Fruit fly (Drosophila melanogaster) whole organism, embryonic: ENCODE results near the gene Acp36DE.

Experiments used
- ATbp ChIP-seq: fragments of 200-800 bp; sonication (Bioruptor generic); optimal IDR thresholded peaks from 2 replicates; lab custom pipeline; 2017; ENCODE audit warnings: missing biosample characterization, mild to moderate bottlenecking, missing genetic modification characterization, missing genetic modification reagents
- Asciz ChIP-seq: fragments of 200-800 bp; sonication (Bioruptor generic); optimal IDR thresholded peaks from 2 replicates; lab custom pipeline; 2017; ENCODE audit warnings: missing biosample characterization, mild to moderate bottlenecking, missing genetic modification characterization, missing genetic modification reagents
- CG10274 ChIP-seq: fragments of 200-800 bp; sonication (Bioruptor generic); optimal IDR thresholded peaks from 3 replicates; lab custom pipeline; 2017; ENCODE audit warnings: missing biosample characterization, mild to moderate bottlenecking, missing genetic modification characterization
- CG10431 ChIP-seq: fragments of 200-800 bp; sonication (Bioruptor generic); optimal IDR thresholded peaks from 3 replicates; lab custom pipeline; 2018; ENCODE audit warnings: missing biosample characterization, mild to moderate bottlenecking, missing genetic modification characterization
- CG12219 ChIP-seq: fragments of 200-800 bp; sonication (Bioruptor generic); optimal IDR thresholded peaks from 3 replicates; lab custom pipeline; 2018; ENCODE audit warnings: missing biosample characterization, mild to moderate bottlenecking, missing genetic modification characterization
- CG12769 ChIP-seq: fragments of 200-800 bp; sonication (Bioruptor generic); optimal IDR thresholded peaks from 2 replicates; lab custom pipeline; 2019; ENCODE audit warnings: missing biosample characterization, mild to moderate bottlenecking, missing genetic modification characterization, moderate library complexity
- CG17359 ChIP-seq: fragments of 200-800 bp; sonication (Bioruptor generic); optimal IDR thresholded peaks from 3 replicates; lab custom pipeline; 2018; ENCODE audit warnings: missing biosample characterization, mild to moderate bottlenecking, missing genetic modification characterization, moderate library complexity
- CG2678 ChIP-seq: fragments of 200-800 bp; sonication (Bioruptor generic); optimal IDR thresholded peaks from 3 replicates; lab custom pipeline; 2019; ENCODE audit warnings: missing biosample characterization, mild to moderate bottlenecking, missing genetic modification characterization, moderate library complexity
- CG2712 ChIP-seq: fragments of 200-800 bp; optimal IDR thresholded peaks from 3 replicates; lab custom pipeline; 2019; ENCODE audit warnings: missing biosample characterization, mild to moderate bottlenecking, missing genetic modification characterization, moderate library complexity
- CG31441 ChIP-seq: fragments of 200-800 bp; sonication (Bioruptor generic); IDR thresholded peaks from 2 replicates; pipeline ENCODE4 v1.3.6; 2022; ENCODE audit warnings: missing biosample characterization, missing genetic modification characterization
- CG3281 ChIP-seq: fragments of 200-800 bp; sonication (Bioruptor generic); optimal IDR thresholded peaks from 3 replicates; lab custom pipeline; 2017; ENCODE audit warnings: missing biosample characterization, mild to moderate bottlenecking, missing genetic modification characterization
- CG3995 ChIP-seq: fragments of 200-800 bp; sonication (Bioruptor generic); optimal IDR thresholded peaks from 3 replicates; lab custom pipeline; 2016; ENCODE audit warnings: missing biosample characterization, missing genetic modification characterization
- CG4820 ChIP-seq: fragments of 200-800 bp; sonication (Bioruptor generic); optimal IDR thresholded peaks from 3 replicates; lab custom pipeline; 2016; ENCODE audit warnings: missing biosample characterization, missing genetic modification characterization
- CG6813 ChIP-seq: fragments of 200-800 bp; sonication (Bioruptor generic); optimal IDR thresholded peaks from 2 replicates; lab custom pipeline; 2017; ENCODE audit warnings: missing biosample characterization, missing genetic modification characterization, mild to moderate bottlenecking, moderate library complexity, missing genetic modification reagents
- CG8089 ChIP-seq: fragments of 200-800 bp; sonication (Bioruptor generic); optimal IDR thresholded peaks from 3 replicates; lab custom pipeline; 2016; ENCODE audit warnings: missing biosample characterization, missing genetic modification characterization
- CG9817 ChIP-seq: fragments of 200-800 bp; sonication (Bioruptor generic); optimal IDR thresholded peaks from 2 replicates; lab custom pipeline; 2018; ENCODE audit warnings: missing biosample characterization, mild to moderate bottlenecking, missing genetic modification characterization, moderate library complexity
- CoRest ChIP-seq: fragments of 200-800 bp; sonication (Bioruptor generic); optimal IDR thresholded peaks from 3 replicates; lab custom pipeline; 2018; ENCODE audit warnings: missing biosample characterization, mild to moderate bottlenecking, missing genetic modification characterization, moderate library complexity
- Drgx ChIP-seq: fragments of 200-800 bp; sonication (Bioruptor generic); IDR thresholded peaks from 2 replicates; pipeline ENCODE4 v1.3.6; 2022; ENCODE audit warnings: missing biosample characterization, missing genetic modification characterization
- Hmr ChIP-seq: fragments of 200-800 bp; sonication (Bioruptor generic); optimal IDR thresholded peaks from 3 replicates; lab custom pipeline; 2017; ENCODE audit warnings: mild to moderate bottlenecking, missing biosample characterization, missing genetic modification reagents, missing genetic modification characterization
- Hmx ChIP-seq: fragments of 200-800 bp; sonication (Bioruptor generic); optimal IDR thresholded peaks from 2 replicates; lab custom pipeline; 2016; ENCODE audit warnings: missing biosample characterization, missing genetic modification characterization
- Med ChIP-seq: fragments of 200-800 bp; sonication (Bioruptor generic); peaks from one replicate; lab custom pipeline; 2016; ENCODE audit warnings: missing biosample characterization, missing genetic modification characterization, mild to moderate bottlenecking, inconsistent platforms, moderate library complexity
- Pdp1 ChIP-seq, 2 experiments: fragments of 200-800 bp; sonication (Bioruptor generic); optimal IDR thresholded peaks; 3 replicates each; lab custom pipeline; 2016; ENCODE audit warnings: missing biosample characterization in 2 of 2, missing genetic modification characterization in 2 of 2, mild to moderate bottlenecking in 1 of 2, moderate library complexity in 1 of 2
- Trl ChIP-seq, 3 experiments: fragments of >200 bp in 2 of 3; fragments of 200-800 bp in 1 of 3; sonication (Bioruptor generic) in 1 of 3; optimal IDR thresholded peaks; 2 replicates in 1 of 3; 3 replicates in 2 of 3; lab custom pipeline; 2016 to 2017; ENCODE audit warnings: missing biosample characterization in 1 of 3, missing genetic modification characterization in 1 of 3
- ci ChIP-seq: fragments of 200-800 bp; sonication (Bioruptor generic); IDR thresholded peaks from 3 replicates; pipeline ENCODE4 v1.3.6; 2022; ENCODE audit warnings: missing biosample characterization, missing genetic modification characterization
- crol ChIP-seq: fragments of 200-800 bp; sonication (Bioruptor generic); IDR thresholded peaks from 2 replicates; pipeline ENCODE4 v1.3.6; 2022; ENCODE audit warnings: missing biosample characterization, missing genetic modification characterization
- ewg ChIP-seq: fragments of 200-800 bp; sonication (Bioruptor generic); optimal IDR thresholded peaks from 3 replicates; lab custom pipeline; 2017; ENCODE audit warnings: mild to moderate bottlenecking, missing biosample characterization, missing genetic modification reagents, missing genetic modification characterization
- fd64A ChIP-seq: fragments of 200-800 bp; sonication (Bioruptor generic); optimal IDR thresholded peaks from 3 replicates; lab custom pipeline; 2018; ENCODE audit warnings: missing biosample characterization, mild to moderate bottlenecking, missing genetic modification characterization
- ham ChIP-seq: fragments of 200-800 bp; sonication (Bioruptor generic); IDR thresholded peaks from 2 replicates; pipeline ENCODE4 v1.3.6; 2022; ENCODE audit warnings: missing biosample characterization, missing genetic modification characterization
- ind ChIP-seq: fragments of 200-800 bp; sonication (Bioruptor generic); optimal IDR thresholded peaks from 3 replicates; lab custom pipeline; 2016; ENCODE audit warnings: missing biosample characterization, missing genetic modification characterization
- ken ChIP-seq: fragments of 200-800 bp; sonication (Bioruptor generic); IDR thresholded peaks from 3 replicates; pipeline ENCODE4 v1.3.6; 2022; ENCODE audit warnings: missing biosample characterization, missing genetic modification characterization
- klu ChIP-seq: fragments of 200-800 bp; sonication (Bioruptor generic); IDR thresholded peaks from 2 replicates; pipeline ENCODE4 v1.3.6; 2022; ENCODE audit warnings: missing biosample characterization, missing genetic modification characterization
- lab ChIP-seq: fragments of 200-800 bp; sonication (Bioruptor generic); optimal IDR thresholded peaks from 3 replicates; lab custom pipeline; 2017; ENCODE audit warnings: missing biosample characterization, missing genetic modification characterization, mild to moderate bottlenecking, moderate library complexity, missing genetic modification reagents
- lbe ChIP-seq: fragments of 200-800 bp; sonication (Bioruptor generic); optimal IDR thresholded peaks from 2 replicates; lab custom pipeline; 2016; ENCODE audit warnings: missing biosample characterization, mild to moderate bottlenecking, missing genetic modification characterization
- lov ChIP-seq, 2 experiments: fragments of 200-800 bp in 1 of 2; fragments of >200 bp in 1 of 2; sonication (Bioruptor generic) in 1 of 2; IDR thresholded peaks in 1 of 2; optimal IDR thresholded peaks in 1 of 2; 2 replicates in 1 of 2; 3 replicates in 1 of 2; pipeline versions ENCODE4 v1.3.6 to Lab custom; 2017 to 2022; ENCODE audit warnings: missing biosample characterization in 1 of 2, missing genetic modification characterization in 1 of 2
- nerfin-1 ChIP-seq: fragments of 200-800 bp; sonication (Bioruptor generic); optimal IDR thresholded peaks from 3 replicates; lab custom pipeline; 2019; ENCODE audit warnings: missing biosample characterization, mild to moderate bottlenecking, missing genetic modification characterization, moderate library complexity
- nom ChIP-seq: fragments of 200-800 bp; sonication (Bioruptor generic); optimal IDR thresholded peaks from 2 replicates; lab custom pipeline; 2017; ENCODE audit warnings: missing biosample characterization, missing genetic modification characterization, mild to moderate bottlenecking, moderate library complexity, missing genetic modification reagents
- oc ChIP-seq: fragments of 200-800 bp; sonication (Bioruptor generic); optimal IDR thresholded peaks from 2 replicates; lab custom pipeline; 2018; ENCODE audit warnings: missing biosample characterization, mild to moderate bottlenecking, missing genetic modification characterization, moderate library complexity
- salm ChIP-seq: fragments of 200-800 bp; sonication (Bioruptor generic); optimal IDR thresholded peaks from 2 replicates; lab custom pipeline; 2018; ENCODE audit warnings: missing biosample characterization, mild to moderate bottlenecking, missing genetic modification characterization
- sc ChIP-seq, 3 experiments: fragments of >200 bp in 2 of 3; fragments of 200-800 bp in 1 of 3; sonication (Bioruptor generic) in 1 of 3; optimal IDR thresholded peaks; 2 replicates in 2 of 3; 3 replicates in 1 of 3; lab custom pipeline; 2017; ENCODE audit warnings: mild to moderate bottlenecking in 1 of 3, missing biosample characterization in 1 of 3, missing genetic modification characterization in 1 of 3, missing genetic modification reagents in 1 of 3
- sens ChIP-seq: fragments of 200-800 bp; sonication (Bioruptor generic); peaks from one replicate; lab custom pipeline; 2016; ENCODE audit warnings: missing biosample characterization, missing genetic modification characterization
- sqz ChIP-seq: fragments of 200-800 bp; sonication (Bioruptor generic); optimal IDR thresholded peaks from 3 replicates; lab custom pipeline; 2018; ENCODE audit warnings: missing biosample characterization, mild to moderate bottlenecking, missing genetic modification characterization
- sug ChIP-seq: fragments of 200-800 bp; optimal IDR thresholded peaks from 2 replicates; lab custom pipeline; 2019; ENCODE audit warnings: missing biosample characterization, mild to moderate bottlenecking, missing genetic modification characterization, moderate library complexity
- unpg ChIP-seq: fragments of 200-800 bp; sonication (Bioruptor generic); optimal IDR thresholded peaks from 3 replicates; lab custom pipeline; 2018; ENCODE audit warnings: missing biosample characterization, mild to moderate bottlenecking, missing genetic modification characterization, moderate library complexity
- vvl ChIP-seq: fragments of 200-800 bp; sonication (Bioruptor generic); IDR thresholded peaks from 2 replicates; pipeline ENCODE4 v1.3.6; 2022; ENCODE audit warnings: missing biosample characterization, missing genetic modification characterization
- wdn ChIP-seq: fragments of 200-800 bp; sonication (Bioruptor generic); IDR thresholded peaks from 2 replicates; pipeline ENCODE4 v1.3.6; 2022; ENCODE audit warnings: missing biosample characterization, missing genetic modification characterization
- zen2 ChIP-seq: fragments of 200-800 bp; sonication (Bioruptor generic); IDR thresholded peaks from 3 replicates; pipeline ENCODE4 v1.3.6; 2022; ENCODE audit warnings: missing biosample characterization, missing genetic modification characterization; ENCODE audit not compliant: partially characterized antibody

Acp36DE gene

dm6 chr2L:18328737-18329136, 30.1 kb downstream of the Acp36DE start (continued):
- no peak for TF ChIP-seq ewg (GFP tag; lab: Kevin White, UChicago)
- TF ChIP-seq sc (optimal IDR thresholded peaks at IDR 0.05; lab: Kevin White, UChicago) = no peak
- TF ChIP-seq sc (GFP tag; optimal IDR thresholded peaks at IDR 0.05; lab: Kevin White, UChicago) = peak; percentile 54
- TF ChIP-seq fd64A (GFP tag; lab: Kevin White, UChicago) = peak; percentile 19
- no peak for TF ChIP-seq Hmx (GFP tag; lab: Kevin White, UChicago)
- TF ChIP-seq CG2678 (tag; lab: Kevin White, UChicago) = peak; percentile 52
- TF ChIP-seq ind (GFP tag; lab: Kevin White, UChicago) = peak; percentile 59
- TF ChIP-seq CG2712 (tag; lab: Kevin White, UChicago) = peak; percentile 48
- TF ChIP-seq oc (tag; lab: Kevin White, UChicago) = peak; percentile 21
- peak; percentile 20 for TF ChIP-seq salm

dm6 chr2L:18327592-18328078, 31.2 kb downstream of the Acp36DE start:
- no peak for TF ChIP-seq CG9817 (tag; lab: Kevin White, UChicago)
- TF ChIP-seq CG6813 (GFP tag; lab: Kevin White, UChicago) = peak; percentile 13
- TF ChIP-seq ken (GFP tag; lab: Robert Waterston, UW) = no peak
- no peak for TF ChIP-seq CG31441
- TF ChIP-seq nerfin-1 (tag; lab: Kevin White, UChicago) = no peak
- 0 out of 3 replicates have a peak, but pooled peaks have one; percentile 22 for TF ChIP-seq ci (GFP tag; lab: Robert Waterston, UW)
- TF ChIP-seq Trl (optimal IDR thresholded peaks at IDR 0.05; lab: Kevin White, UChicago) = peak; percentile 19 to 60
- no peak for TF ChIP-seq Trl (GFP tag; optimal IDR thresholded peaks at IDR 0.05; lab: Kevin White, UChicago)
- TF ChIP-seq CoRest (tag; lab: Kevin White, UChicago) = peak; percentile 4
- TF ChIP-seq CG10431 = peak; percentile 35
- no peak for TF ChIP-seq CG10274
- peak; percentile 73 for TF ChIP-seq sens (GFP tag; lab: Kevin White, UChicago)
- TF ChIP-seq unpg (GFP tag; lab: Kevin White, UChicago) = peak; percentile 13
- TF ChIP-seq lbe (GFP tag; lab: Kevin White, UChicago) = peak; percentile 53
- 0 out of 2 replicates have a peak, but pooled peaks have one; percentile 19 for TF ChIP-seq wdn (GFP tag; lab: Robert Waterston, UW)
- peak; percentile 34 for TF ChIP-seq CG17359 (tag; lab: Kevin White, UChicago)
- peak; percentile 51 for TF ChIP-seq Med
- TF ChIP-seq ATbp (GFP tag; lab: Kevin White, UChicago) = peak; percentile 54
- peak; percentile 49 for TF ChIP-seq lab (GFP tag; lab: Kevin White, UChicago)
- no peak for TF ChIP-seq CG4820 (GFP tag; lab: Kevin White, UChicago)
- peak; percentile 72 for TF ChIP-seq Drgx (GFP tag; lab: Robert Waterston, UW)
- TF ChIP-seq CG3995 (GFP tag; lab: Kevin White, UChicago) = peak; percentile 5
- TF ChIP-seq sug (tag; lab: Kevin White, UChicago) = peak; percentile 14
- TF ChIP-seq zen2 = no peak
- TF ChIP-seq lov (optimal IDR thresholded peaks at IDR 0.05; lab: Kevin White, UChicago) = no peak
- TF ChIP-seq lov (GFP tag; IDR thresholded peaks at IDR 0.05; lab: Robert Waterston, UW) = 0 out of 3 replicates have a peak, but pooled peaks have one; percentile 8
- TF ChIP-seq CG8089 (GFP tag; lab: Kevin White, UChicago) = no peak
- TF ChIP-seq Hmr (GFP tag; lab: Kevin White, UChicago) = peak; percentile 13
- TF ChIP-seq vvl = peak; percentile 33; the same call in 1 of the 2 replicates
- TF ChIP-seq CG3281 = peak; percentile 9
- TF ChIP-seq CG12769 = peak; percentile 68
- no peak for TF ChIP-seq Pdp1 (GFP tag; optimal IDR thresholded peaks at IDR 0.05; lab: Kevin White, UChicago)
- no peak for TF ChIP-seq ham
- TF ChIP-seq Asciz (GFP tag; lab: Kevin White, UChicago) = peak; percentile 59
- TF ChIP-seq crol (GFP tag; lab: Robert Waterston, UW) = peak; percentile 76
- peak; percentile 90 for TF ChIP-seq sqz
- peak; percentile 8; the same call in 1 of the 2 replicates for TF ChIP-seq klu (GFP tag; lab: Robert Waterston, UW)
- TF ChIP-seq nom (GFP tag; lab: Kevin White, UChicago) = peak; percentile 93
- no peak for TF ChIP-seq CG12219 (GFP tag; lab: Kevin White, UChicago)
